Worm (Caenorhabditis elegans) whole organism, L4/young adult: Measurements from ENCODE around the gene exos-4.2.

Experiments
- W03F9.2 ChIP-seq: fragments of 150-350 bp; optimal IDR thresholded peaks from 2 replicates; lab custom pipeline; 2014; ENCODE audit warnings: missing biosample characterization, missing genetic modification characterization
- dao-5 ChIP-seq: sonication (generic microtip); optimal IDR thresholded peaks from 2 replicates; lab custom pipeline; 2016; ENCODE audit warnings: missing genotype, missing genetic modification characterization, moderate library complexity, missing compliant biosample characterization
- him-1 ChIP-seq: sonication (generic microtip); optimal IDR thresholded peaks from 2 replicates; lab custom pipeline; 2016; ENCODE audit warnings: missing genotype, missing genetic modification reagents, missing genetic modification characterization, missing compliant biosample characterization

DNA sequence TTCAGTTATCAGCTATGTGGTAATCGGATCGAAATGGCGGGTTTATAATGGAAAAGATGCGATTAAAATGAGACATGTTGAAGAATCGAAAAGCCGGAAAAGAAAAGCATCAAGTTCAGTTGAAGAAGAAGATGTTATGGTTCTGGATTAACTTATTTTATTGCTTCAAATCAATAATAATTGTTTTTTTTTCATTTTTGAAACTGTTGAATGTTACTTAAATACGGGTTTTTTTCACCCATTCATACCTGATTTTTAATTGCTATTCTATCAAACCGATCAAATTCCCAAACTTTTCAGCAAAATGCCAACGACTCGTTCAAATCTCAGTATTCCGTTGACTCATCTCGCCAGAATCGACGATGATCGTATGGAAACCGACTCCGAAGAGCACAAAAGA lies at the start of gene exos-4.2:
- TF ChIP-seq W03F9.2 (tag; lab: Kevin White, UChicago) (no peak), him-1 (tag; lab: Kevin White, UChicago) (no peak), dao-5 (tag; lab: Kevin White, UChicago) (no peak)
